Fruit fly (Drosophila melanogaster) S2 (cell line): ENCODE results near the gene CG33108.

Source experiments
- CG8478 ChIP-seq: fragments of >200 bp; optimal IDR thresholded peaks from 2 replicates; lab custom pipeline; 2018
- CTCF ChIP-seq, 2 experiments: fragments of >200 bp; optimal IDR thresholded peaks; 2 replicates each; lab custom pipeline; 2018

CG33108 gene

DNA sequence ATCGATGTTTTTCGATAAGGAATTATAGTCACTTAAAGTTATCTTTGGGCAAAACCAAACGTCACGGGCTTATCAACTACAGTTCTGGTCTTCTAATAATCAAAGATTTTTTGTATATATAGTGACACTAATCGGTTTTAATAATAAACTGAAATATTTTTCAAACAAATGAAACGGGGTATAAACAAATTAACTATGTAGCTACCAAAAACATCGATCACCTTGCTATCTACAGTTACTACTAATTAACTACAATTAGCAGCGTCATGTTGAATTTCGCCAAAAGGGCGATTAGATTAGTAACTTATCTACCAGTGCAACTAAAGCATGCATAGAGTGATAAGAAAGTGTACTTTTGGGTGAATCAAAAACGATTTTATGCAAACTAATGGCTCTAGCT, 4.1 kb upstream of the CG33108 start:
- TF ChIP-seq CTCF (optimal IDR thresholded peaks at IDR 0.05; lab: Kevin White, UChicago): no peak
- no peak for TF ChIP-seq CG8478 (lab: Kevin White, UChicago)

DNA sequence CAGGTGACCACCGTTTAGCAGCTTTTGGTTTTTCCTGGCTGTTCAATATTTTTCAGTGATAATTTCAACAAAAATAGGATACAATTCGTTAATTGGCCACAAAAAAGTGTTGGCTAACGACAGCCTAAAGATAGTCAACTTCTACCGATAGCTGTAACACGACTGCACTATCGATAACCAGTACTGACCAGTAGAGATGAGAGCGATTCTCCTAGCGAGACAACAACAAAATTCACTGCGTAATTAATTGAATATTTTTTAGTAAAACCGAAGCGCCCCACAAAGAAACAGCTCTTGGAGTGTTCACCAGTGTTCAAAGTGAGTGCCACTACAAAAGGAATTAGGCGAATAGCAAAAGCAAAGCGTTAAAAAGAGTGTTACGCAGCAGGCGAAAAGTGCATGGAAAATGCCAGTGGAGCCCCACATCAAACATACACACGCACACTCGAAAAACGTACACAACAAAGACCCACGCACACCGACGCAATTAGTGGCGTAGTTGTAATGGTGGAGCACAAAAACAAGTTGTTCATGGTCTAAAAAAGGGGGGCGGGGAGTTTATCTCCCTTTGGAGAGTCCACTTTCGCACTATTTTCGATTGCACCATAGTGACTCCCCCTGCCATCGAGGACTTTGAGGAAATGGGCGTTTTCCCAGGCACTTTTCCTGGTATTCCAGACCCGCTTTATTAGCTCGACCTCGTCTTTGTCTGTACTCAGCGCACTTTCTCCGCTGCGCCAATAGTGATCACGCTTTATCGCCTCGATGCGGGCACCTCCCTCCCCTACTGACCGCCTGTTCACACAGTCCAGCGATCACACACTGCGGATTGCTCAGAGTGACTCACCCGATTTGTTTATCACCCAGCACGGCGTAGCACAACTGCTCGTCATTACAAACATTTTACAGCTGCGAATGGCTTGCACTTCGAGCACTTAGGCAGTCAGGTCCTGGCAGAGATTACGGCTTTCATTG, 2.3 kb upstream of the CG33108 start, which contains the start of the genes Epp and Rab7:
Gene Epp (minus strand): TSS at position 94 of the 975 bp plus-strand sequence.
Gene Rab7 (plus strand): TSS at position 186 of the 975 bp plus-strand sequence.
- no peak for TF ChIP-seq CG8478 (lab: Kevin White, UChicago)
- TF ChIP-seq CTCF (optimal IDR thresholded peaks at IDR 0.05; lab: Kevin White, UChicago): peak in 1 of 2 experiments; percentile 13

DNA sequence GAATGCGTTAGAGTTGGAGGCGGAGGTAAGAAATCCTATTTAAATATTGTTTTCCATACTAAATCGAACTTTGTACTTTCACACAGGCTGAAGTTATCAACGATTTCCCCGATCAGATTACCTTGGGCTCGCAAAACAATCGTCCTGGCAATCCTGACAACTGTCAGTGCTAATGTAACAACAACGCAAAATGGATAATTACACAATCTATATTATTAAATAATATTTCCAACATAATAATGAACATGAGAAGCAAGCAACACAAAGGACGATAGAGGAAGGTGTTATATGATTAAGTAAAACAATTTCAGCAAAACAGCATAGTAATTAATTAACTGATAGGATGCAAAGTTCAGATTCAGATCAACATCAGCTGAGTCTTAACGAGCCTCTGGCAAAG, 881 bp upstream of the CG33108 start:
- TF ChIP-seq CTCF (optimal IDR thresholded peaks at IDR 0.05; lab: Kevin White, UChicago): no peak
- TF ChIP-seq CG8478 (lab: Kevin White, UChicago): no peak

DNA sequence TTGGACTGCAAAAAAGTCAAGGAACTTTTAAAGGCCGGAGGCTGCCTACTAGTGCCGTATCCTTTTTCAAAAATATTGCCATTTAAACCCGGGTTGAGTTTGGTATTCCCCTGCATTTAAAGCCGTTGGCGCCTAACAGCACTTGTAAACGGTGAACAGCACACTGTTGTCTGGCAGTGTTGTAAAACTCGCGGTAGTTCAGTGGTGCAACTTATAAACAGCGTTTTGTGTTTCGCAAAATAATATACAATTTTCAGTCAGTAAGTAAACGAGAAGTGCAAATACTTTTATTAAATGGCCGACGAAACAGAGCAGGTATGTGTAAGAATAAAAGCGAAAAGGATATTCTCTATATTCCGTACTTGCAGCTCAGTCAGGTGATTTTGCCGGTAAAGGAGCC, 765 bp downstream of the CG33108 start, which contains the start of gene LSm3:
Gene LSm3 (plus strand): TSS at position 39 of the 400 bp plus-strand sequence.
- TF ChIP-seq CG8478 (lab: Kevin White, UChicago) (no peak), CTCF (optimal IDR thresholded peaks at IDR 0.05; lab: Kevin White, UChicago) (peak in 1 of 2 experiments; percentile 16)

DNA sequence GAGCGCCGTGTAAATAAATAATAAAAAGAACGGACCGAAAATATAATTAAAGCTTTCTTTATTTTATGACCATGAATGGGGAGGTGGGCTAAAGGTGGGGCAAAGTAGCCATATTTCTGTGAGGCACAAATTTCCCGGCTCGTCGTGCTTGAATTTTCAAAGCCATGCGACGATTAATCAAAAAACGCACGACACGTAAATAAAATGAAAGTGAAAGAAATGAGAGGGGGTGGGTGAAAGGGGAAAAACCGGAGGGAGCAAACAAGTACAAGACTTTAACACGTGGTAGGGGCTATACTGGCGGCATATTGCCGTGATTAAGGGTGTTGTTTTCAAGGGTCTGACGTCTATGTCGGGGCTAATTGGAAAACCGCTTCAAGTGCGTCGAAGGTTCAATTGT, 5.7 kb downstream of the CG33108 start:
- TF ChIP-seq CTCF (optimal IDR thresholded peaks at IDR 0.05; lab: Kevin White, UChicago) (no peak), CG8478 (lab: Kevin White, UChicago) (no peak)

DNA sequence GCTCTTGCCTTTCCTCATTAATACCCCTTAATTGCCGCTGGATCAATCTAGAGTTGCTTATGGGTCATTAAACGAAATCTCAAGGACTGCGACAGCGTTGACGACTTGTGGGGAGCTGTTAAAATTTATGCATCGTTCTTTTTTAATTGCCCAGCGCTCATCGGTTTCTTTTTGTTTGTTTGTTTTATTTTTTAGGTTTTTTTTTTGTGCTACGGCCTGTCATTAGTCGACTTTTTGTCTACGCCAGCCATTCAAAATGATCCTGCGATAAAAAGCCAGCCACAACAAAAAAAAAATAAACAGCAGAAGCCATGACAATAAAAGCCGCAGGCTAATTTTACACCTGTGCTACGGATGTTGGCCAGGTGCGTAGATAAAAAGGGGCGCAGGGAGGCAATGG, 8.5 kb downstream of the CG33108 start:
- TF ChIP-seq CG8478 (lab: Kevin White, UChicago) (no peak), CTCF (optimal IDR thresholded peaks at IDR 0.05; lab: Kevin White, UChicago) (no peak)

DNA sequence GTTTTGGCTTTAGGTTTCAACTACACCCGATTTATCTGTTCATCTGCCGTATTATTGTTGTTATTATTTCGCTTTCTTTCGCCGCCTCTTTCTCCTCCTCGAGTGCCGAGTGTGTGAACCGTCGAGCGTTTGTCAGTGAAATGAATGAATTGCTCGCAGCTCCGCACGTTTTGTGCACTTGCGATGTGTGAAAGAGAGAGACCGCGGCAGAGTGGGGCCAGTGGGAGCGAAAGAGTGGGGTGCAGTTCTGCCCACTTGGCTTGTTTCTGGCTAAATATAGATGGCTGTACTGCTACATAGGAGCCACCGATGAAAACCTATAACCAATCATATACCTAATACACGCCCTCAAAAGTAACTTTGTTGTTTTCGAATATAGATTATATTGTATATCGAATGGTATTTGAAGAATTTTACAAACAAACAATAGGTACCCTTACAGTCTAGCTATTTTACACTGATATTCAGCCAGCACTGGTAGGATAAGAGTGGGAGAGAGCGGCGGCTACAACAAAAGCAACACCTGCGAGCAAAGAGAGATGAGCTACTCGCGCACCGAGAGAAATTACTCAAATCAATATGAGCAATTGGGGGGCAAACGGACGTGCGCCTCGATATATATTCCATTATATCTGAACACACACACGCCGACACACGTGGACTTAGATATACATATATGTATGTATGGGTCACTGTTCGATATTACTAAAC, 11.1 kb downstream of the CG33108 start:
- TF ChIP-seq CTCF (optimal IDR thresholded peaks at IDR 0.05; lab: Kevin White, UChicago) (no peak), CG8478 (lab: Kevin White, UChicago) (no peak)

DNA sequence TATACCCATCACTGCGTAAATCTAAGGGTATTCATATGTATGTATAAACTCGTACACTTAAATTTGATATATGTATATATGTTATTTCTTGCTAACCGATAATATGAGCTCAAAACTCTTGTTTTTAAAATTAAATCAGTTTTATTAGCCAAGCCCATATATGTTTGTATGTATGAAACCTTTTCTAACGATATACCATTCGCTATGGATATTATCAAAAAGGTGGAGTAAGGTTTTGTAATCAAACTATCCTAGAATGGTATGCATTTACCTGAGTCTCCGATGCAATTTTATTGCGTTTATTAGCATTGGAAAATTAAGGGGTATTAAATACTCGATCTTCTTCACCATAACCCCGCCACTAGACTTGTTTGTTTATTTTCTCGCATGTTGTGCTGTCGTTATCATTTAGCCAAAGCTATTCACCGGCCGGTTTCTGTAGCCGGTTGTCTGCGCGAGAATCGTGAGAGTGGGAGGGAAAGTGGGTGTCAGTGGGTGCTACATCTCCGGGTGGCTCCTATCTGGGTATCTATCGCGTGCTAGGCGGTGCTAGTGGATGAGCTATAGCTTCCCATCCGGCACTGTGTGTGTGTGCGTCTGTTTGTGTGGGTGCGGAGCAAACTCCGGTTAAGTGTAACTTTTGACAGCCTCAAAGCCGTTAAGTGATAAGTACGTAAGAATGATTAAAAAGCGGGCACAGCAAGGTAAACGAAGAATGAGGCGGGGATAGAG, 12.5 kb downstream of the CG33108 start:
- TF ChIP-seq CG8478 (lab: Kevin White, UChicago): no peak
- TF ChIP-seq CTCF (optimal IDR thresholded peaks at IDR 0.05; lab: Kevin White, UChicago): no peak

DNA sequence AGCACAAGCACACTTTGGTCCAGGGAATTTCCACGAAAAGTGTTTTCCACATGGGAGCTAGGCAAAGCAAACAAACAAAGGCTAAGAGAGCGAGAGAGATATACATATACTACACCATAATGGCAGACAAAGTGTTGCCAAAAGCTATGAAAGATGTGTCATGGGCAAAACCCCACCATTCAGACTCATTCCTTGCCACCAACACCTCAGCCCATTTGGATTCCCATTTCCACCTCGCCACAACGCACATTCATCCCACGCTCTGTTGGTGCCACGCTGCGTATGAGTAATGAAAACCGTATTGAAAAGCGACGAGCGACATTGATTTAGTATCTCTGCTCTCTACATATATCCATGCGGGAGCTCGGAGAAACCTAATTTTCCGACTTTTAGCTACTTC, 13.4 kb downstream of the CG33108 start:
- TF ChIP-seq CTCF (optimal IDR thresholded peaks at IDR 0.05; lab: Kevin White, UChicago) (no peak), CG8478 (lab: Kevin White, UChicago) (no peak)

DNA sequence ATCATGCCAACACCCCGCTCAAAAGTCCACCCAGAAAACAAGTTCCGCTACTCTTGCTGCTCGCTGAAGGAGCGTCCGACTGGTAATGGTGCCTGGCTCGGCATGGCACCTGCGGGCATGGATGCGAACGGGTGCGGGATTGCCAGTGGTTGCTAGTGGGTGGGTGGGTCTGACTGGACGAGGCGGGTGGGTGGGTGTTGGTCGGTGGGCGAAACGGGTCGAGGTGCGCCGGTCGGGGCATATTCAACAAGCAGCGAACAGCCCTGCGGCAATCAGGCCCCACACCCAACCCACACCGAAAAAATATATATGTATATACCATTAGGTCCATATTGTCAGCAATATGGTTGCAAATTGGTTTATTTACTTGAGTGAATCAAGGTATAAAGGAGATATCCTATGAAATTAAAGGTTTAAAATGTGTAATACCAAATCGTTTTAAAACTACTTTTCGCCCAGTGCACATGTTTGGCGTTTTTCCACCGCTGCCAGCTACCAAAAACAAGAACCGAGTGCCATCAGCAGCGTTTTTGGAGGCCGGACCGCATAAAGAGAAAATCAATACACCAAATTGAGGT, 15.3 kb downstream of the CG33108 start:
- TF ChIP-seq CG8478 (lab: Kevin White, UChicago) (no peak), CTCF (optimal IDR thresholded peaks at IDR 0.05; lab: Kevin White, UChicago) (no peak)

DNA sequence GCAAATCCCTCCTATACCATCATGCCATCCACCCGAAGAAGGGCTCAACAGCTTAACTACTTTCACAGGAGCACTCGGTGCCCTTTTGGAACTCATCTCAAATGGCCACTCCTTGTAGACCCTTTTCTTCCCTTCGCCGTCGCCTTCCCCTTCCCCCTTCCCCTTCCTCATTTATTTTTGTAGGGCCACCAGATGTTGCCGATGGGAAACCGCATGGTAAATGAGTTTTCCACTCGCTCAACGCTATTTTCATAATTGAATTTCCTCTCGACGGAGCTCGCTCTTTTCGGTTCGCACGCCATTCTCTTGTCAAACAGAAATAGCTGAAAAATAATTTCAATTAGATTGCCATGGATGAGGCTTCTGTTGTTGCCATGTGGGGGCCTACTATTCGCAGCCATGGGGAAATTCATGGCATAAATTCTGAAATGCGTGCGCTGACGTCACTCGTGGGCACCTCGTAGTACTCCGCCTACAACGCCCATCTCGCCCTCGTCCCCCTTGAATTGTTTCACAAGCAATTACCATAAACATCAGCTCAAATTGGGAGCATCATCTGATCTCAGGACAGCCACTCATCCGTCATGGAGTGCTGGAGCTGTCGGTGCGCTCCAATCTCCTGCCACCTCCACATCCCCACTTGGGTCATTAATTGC, 16.7 kb downstream of the CG33108 start:
- no peak for TF ChIP-seq CG8478 (lab: Kevin White, UChicago)
- no peak for TF ChIP-seq CTCF (optimal IDR thresholded peaks at IDR 0.05; lab: Kevin White, UChicago)

DNA sequence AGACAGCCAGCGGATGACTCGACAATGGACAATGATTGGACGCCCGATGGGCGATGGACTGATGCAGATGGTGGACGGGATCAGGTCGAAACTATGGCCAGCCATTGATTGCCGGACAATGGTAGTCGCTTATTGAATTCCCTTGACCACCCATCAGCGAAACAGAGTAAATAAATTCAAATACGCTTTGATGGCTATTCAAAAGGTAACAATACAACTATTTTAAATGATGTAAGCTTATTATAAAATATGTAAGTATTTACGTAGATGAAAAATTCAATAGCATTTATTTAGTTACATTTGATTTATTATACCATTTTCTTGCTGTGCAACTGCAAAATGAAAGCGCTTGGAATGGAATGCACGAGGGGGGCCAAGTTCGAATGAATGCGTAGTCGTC, 19.1 kb downstream of the CG33108 start:
- no peak for TF ChIP-seq CG8478 (lab: Kevin White, UChicago)

DNA sequence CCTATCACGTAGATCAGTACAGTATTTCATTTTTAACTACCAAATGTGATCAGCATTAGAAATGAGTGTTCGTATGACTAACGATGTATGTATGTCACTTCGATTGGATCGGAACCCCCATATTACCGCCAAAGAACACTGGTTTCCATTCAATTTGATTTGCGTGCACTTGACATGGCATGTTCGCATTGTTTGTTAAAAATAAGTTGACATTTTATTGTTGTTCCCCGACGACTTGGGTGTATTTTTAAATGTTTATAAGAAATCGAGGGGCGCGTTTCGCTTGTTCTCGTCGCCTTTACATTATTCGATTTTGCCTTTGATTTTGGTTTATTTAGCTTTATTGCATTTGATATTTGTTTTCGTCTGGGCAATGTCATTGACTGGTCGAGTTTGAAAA, 20.0 kb downstream of the CG33108 start:
- no peak for TF ChIP-seq CTCF (optimal IDR thresholded peaks at IDR 0.05; lab: Kevin White, UChicago)
